Worm (Caenorhabditis elegans) whole organism, mixed stage, embryonic: Measurements from ENCODE around the gene ddl-1.
A peak's percentile ranks its signal among the peaks of the same experiment; 100 is the strongest.

ENCODE experiments used
- blmp-1 ChIP-seq: fragments of 150-350 bp; optimal IDR thresholded peaks from 2 replicates; lab custom pipeline; 2014; ENCODE audit warnings: missing biosample characterization, missing genetic modification characterization
- mep-1 ChIP-seq: fragments of 150-350 bp; optimal IDR thresholded peaks from 2 replicates; lab custom pipeline; 2017; ENCODE audit warnings: missing biosample characterization, missing genetic modification reagents, missing genetic modification characterization, inconsistent platforms
- nhr-28 ChIP-seq: fragments of 150-350 bp; optimal IDR thresholded peaks from 2 replicates; lab custom pipeline; 2014; ENCODE audit warnings: missing biosample characterization, missing genetic modification characterization
- sem-2 ChIP-seq: fragments of 200-800 bp; sonication (Bioruptor generic); optimal IDR thresholded peaks from 2 replicates; lab custom pipeline; 2018; ENCODE audit warnings: mild to moderate bottlenecking, missing genetic modification characterization, missing compliant biosample characterization
- snpc-4 ChIP-seq: fragments of 150-350 bp; optimal IDR thresholded peaks from 2 replicates; lab custom pipeline; 2014; ENCODE audit warnings: missing biosample characterization, missing genetic modification characterization
- unc-120 ChIP-seq: sonication (generic microtip); optimal IDR thresholded peaks from 2 replicates; lab custom pipeline; 2017; ENCODE audit warnings: missing genetic modification characterization, missing compliant biosample characterization; ENCODE audit not compliant: poor library complexity, severe bottlenecking
- unc-39 ChIP-seq: fragments of 150-350 bp; optimal IDR thresholded peaks from 2 replicates; lab custom pipeline; 2014; ENCODE audit warnings: missing biosample characterization, missing genetic modification characterization
- unc-62 ChIP-seq: fragments of 150-350 bp; optimal IDR thresholded peaks from 2 replicates; lab custom pipeline; 2014; ENCODE audit warnings: missing biosample characterization, missing genetic modification reagents, missing genetic modification characterization

ce11 chrII:5660736-5661734, 12.9 kb upstream of the ddl-1 start, which contains the start of the genes ift-43 and mdt-26:
- TF ChIP-seq unc-62 (GFP tag; lab: Kevin White, UChicago) (peak; percentile 42), mep-1 (peak; percentile 42), nhr-28 (tag; lab: Kevin White, UChicago) (no peak), unc-120 (peak; percentile 74), sem-2 (no peak), blmp-1 (no peak), unc-39 (no peak), snpc-4 (tag; lab: Kevin White, UChicago) (no peak)
